Worm (Caenorhabditis elegans): ENCODE results near the gene K08E5.1.

DNA sequence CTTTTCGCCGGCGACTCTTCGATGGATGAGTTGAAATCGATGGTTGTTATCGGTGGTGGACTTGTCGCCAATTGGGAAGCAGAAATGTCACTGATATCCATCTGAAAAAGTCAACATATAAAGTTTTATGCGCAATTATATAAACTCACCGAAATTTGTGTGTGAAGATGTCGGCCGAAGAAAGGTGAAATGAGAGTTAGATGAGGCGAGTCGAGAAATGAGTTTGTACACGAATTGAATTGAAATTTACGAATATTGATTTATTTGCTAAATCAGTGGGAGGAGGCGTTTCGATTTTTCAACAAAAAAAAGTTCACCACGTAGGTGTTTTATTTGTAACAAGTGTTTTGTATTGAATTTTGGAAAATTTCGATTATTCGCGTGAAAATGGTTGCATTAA, 45.2 kb downstream of the K08E5.1 start, which contains the start of gene kel-10:
- no peak for TF ChIP-seq pha-4 (tag; optimal IDR thresholded peaks at IDR 0.05)
- TF ChIP-seq ets-4 (tag; optimal IDR thresholded peaks at IDR 0.05): no peak
- TF ChIP-seq C08G9.2 (tag; optimal IDR thresholded peaks at IDR 0.05): no peak
- no peak for TF ChIP-seq ama-1 (optimal IDR thresholded peaks at IDR 0.05)
- no peak for TF ChIP-seq pha-2 (tag; optimal IDR thresholded peaks at IDR 0.05)
- no peak for TF ChIP-seq fkh-10 (GFP tag; optimal IDR thresholded peaks at IDR 0.05)
- TF ChIP-seq odd-2 (tag; optimal IDR thresholded peaks at IDR 0.05): no peak
- no peak for TF ChIP-seq nhr-11 (tag; optimal IDR thresholded peaks at IDR 0.05)
- no peak for TF ChIP-seq eyg-1 (tag; optimal IDR thresholded peaks at IDR 0.05)
- no peak for TF ChIP-seq ref-2 (tag; optimal IDR thresholded peaks at IDR 0.05)
- no peak for TF ChIP-seq fkh-6 (tag; optimal IDR thresholded peaks at IDR 0.05)
